Fruit fly (Drosophila melanogaster) whole organism, prepupa: ENCODE measurements around the gene nxf4.

Source experiments
- Blimp-1 ChIP-seq: fragments of 200-800 bp; sonication (Bioruptor generic); optimal IDR thresholded peaks from 3 replicates; lab custom pipeline; 2017; ENCODE audit warnings: missing biosample characterization, missing genetic modification characterization, mild to moderate bottlenecking, moderate library complexity, missing genetic modification reagents
- CG10631 ChIP-seq: fragments of 200-800 bp; sonication (Bioruptor generic); optimal IDR thresholded peaks from 2 replicates; lab custom pipeline; 2016; ENCODE audit warnings: missing biosample characterization, missing genetic modification characterization
- CG10669 ChIP-seq: fragments of 200-800 bp; sonication (Bioruptor generic); optimal IDR thresholded peaks from 3 replicates; lab custom pipeline; 2018; ENCODE audit warnings: missing biosample characterization, mild to moderate bottlenecking, missing genetic modification characterization, moderate library complexity
- CG11762 ChIP-seq: fragments of 200-800 bp; sonication (Bioruptor generic); optimal IDR thresholded peaks from 3 replicates; lab custom pipeline; 2016; ENCODE audit warnings: missing biosample characterization, missing genetic modification characterization; ENCODE audit not compliant: insufficient read depth
- CG11902 ChIP-seq: fragments of 200-800 bp; sonication (Bioruptor generic); optimal IDR thresholded peaks from 3 replicates; lab custom pipeline; 2016; ENCODE audit warnings: missing biosample characterization, missing genetic modification characterization
- CG15336 ChIP-seq: fragments of 200-800 bp; sonication (Bioruptor generic); IDR thresholded peaks from 2 replicates; pipeline ENCODE4 v1.3.6; 2022; ENCODE audit warnings: missing biosample characterization, missing genetic modification characterization
- CG1621 ChIP-seq: fragments of 200-800 bp; sonication (Bioruptor generic); optimal IDR thresholded peaks from 3 replicates; lab custom pipeline; 2018; ENCODE audit warnings: missing biosample characterization, mild to moderate bottlenecking, missing genetic modification characterization
- CG16779 ChIP-seq: fragments of 200-800 bp; sonication (Bioruptor generic); optimal IDR thresholded peaks from 3 replicates; lab custom pipeline; 2017; ENCODE audit warnings: missing biosample characterization, mild to moderate bottlenecking, missing genetic modification characterization
- CG3032 ChIP-seq: fragments of 200-800 bp; optimal IDR thresholded peaks from 2 replicates; lab custom pipeline; 2019; ENCODE audit warnings: missing biosample characterization, mild to moderate bottlenecking, missing genetic modification characterization, moderate library complexity
- CG31627 ChIP-seq: fragments of 200-800 bp; sonication (Bioruptor generic); optimal IDR thresholded peaks from 3 replicates; lab custom pipeline; 2016; ENCODE audit warnings: missing biosample characterization, missing genetic modification characterization
- CG32006 ChIP-seq: fragments of 200-800 bp; sonication (Bioruptor generic); optimal IDR thresholded peaks from 3 replicates; lab custom pipeline; 2017; ENCODE audit warnings: missing biosample characterization, mild to moderate bottlenecking, missing genetic modification characterization
- CG34406 ChIP-seq: fragments of 200-800 bp; sonication (Bioruptor generic); optimal IDR thresholded peaks from 3 replicates; lab custom pipeline; 2016; ENCODE audit warnings: missing biosample characterization, missing genetic modification characterization
- CG3919 ChIP-seq: fragments of 200-800 bp; sonication (Bioruptor generic); optimal IDR thresholded peaks from 3 replicates; lab custom pipeline; 2016; ENCODE audit warnings: missing biosample characterization, missing genetic modification characterization
- CG4318 ChIP-seq: fragments of 200-800 bp; sonication (Bioruptor generic); optimal IDR thresholded peaks from 3 replicates; lab custom pipeline; 2017; ENCODE audit warnings: missing biosample characterization, mild to moderate bottlenecking, missing genetic modification characterization
- CG6163 ChIP-seq: fragments of 200-800 bp; sonication (Bioruptor generic); IDR thresholded peaks from 3 replicates; pipeline ENCODE4 v1.3.6; 2022; ENCODE audit warnings: missing biosample characterization, missing genetic modification characterization
- CG6276 ChIP-seq: fragments of 200-800 bp; sonication (Bioruptor generic); optimal IDR thresholded peaks from 2 replicates; lab custom pipeline; 2017; ENCODE audit warnings: missing biosample characterization, mild to moderate bottlenecking, missing genetic modification characterization
- CG6808 ChIP-seq: fragments of 200-800 bp; sonication (Bioruptor generic); optimal IDR thresholded peaks from 3 replicates; lab custom pipeline; 2017; ENCODE audit warnings: missing biosample characterization, missing genetic modification characterization, mild to moderate bottlenecking, moderate library complexity, missing genetic modification reagents
- CG6854 ChIP-seq: fragments of 200-800 bp; sonication (Bioruptor generic); optimal IDR thresholded peaks from 2 replicates; lab custom pipeline; 2017; ENCODE audit warnings: missing biosample characterization, mild to moderate bottlenecking, missing genetic modification characterization
- CG7368 ChIP-seq: fragments of 200-800 bp; sonication (Bioruptor generic); optimal IDR thresholded peaks from 3 replicates; lab custom pipeline; 2016; ENCODE audit warnings: missing biosample characterization, missing genetic modification characterization
- CG8119 ChIP-seq: fragments of 200-800 bp; sonication (Bioruptor generic); IDR thresholded peaks from 3 replicates; pipeline ENCODE4 v1.3.6; 2022; ENCODE audit warnings: missing biosample characterization, missing genetic modification characterization
- CG8319 ChIP-seq: fragments of 200-800 bp; sonication (Bioruptor generic); optimal IDR thresholded peaks from 3 replicates; lab custom pipeline; 2016; ENCODE audit warnings: missing biosample characterization, missing genetic modification characterization
- CG9139 ChIP-seq: fragments of 200-800 bp; sonication (Bioruptor generic); optimal IDR thresholded peaks from 3 replicates; lab custom pipeline; 2017; ENCODE audit warnings: missing biosample characterization, mild to moderate bottlenecking, missing genetic modification characterization
- Eip78C ChIP-seq: fragments of 200-800 bp; sonication (Bioruptor generic); peaks from one replicate; lab custom pipeline; 2016; ENCODE audit warnings: missing biosample characterization, missing genetic modification characterization
- Eip93F ChIP-seq: fragments of 200-800 bp; sonication (Bioruptor generic); optimal IDR thresholded peaks from 2 replicates; lab custom pipeline; 2016; ENCODE audit warnings: missing biosample characterization, mild to moderate bottlenecking, missing genetic modification characterization
- Ets21C ChIP-seq: fragments of 200-800 bp; sonication (Bioruptor generic); optimal IDR thresholded peaks from 3 replicates; lab custom pipeline; 2016; ENCODE audit warnings: missing biosample characterization, missing genetic modification characterization
- Ets96B ChIP-seq: fragments of 200-800 bp; optimal IDR thresholded peaks from 2 replicates; lab custom pipeline; 2019; ENCODE audit warnings: missing biosample characterization, mild to moderate bottlenecking, missing genetic modification characterization, moderate library complexity
- Gug ChIP-seq: fragments of 200-800 bp; sonication (Bioruptor generic); IDR thresholded peaks from 2 replicates; pipeline ENCODE4 v1.3.6; 2022; ENCODE audit warnings: missing biosample characterization, missing genetic modification characterization
- Hr38 ChIP-seq: sonication (Bioruptor generic); optimal IDR thresholded peaks from 2 replicates; lab custom pipeline; 2016; ENCODE audit warnings: missing biosample characterization, missing genetic modification characterization
- Hr39 ChIP-seq: fragments of 200-800 bp; sonication (Bioruptor generic); optimal IDR thresholded peaks from 2 replicates; lab custom pipeline; 2016; ENCODE audit warnings: missing biosample characterization, missing genetic modification characterization
- Hr4 ChIP-seq: fragments of 200-800 bp; sonication (Bioruptor generic); optimal IDR thresholded peaks from 3 replicates; lab custom pipeline; 2016; ENCODE audit warnings: missing biosample characterization, missing genetic modification characterization
- Met ChIP-seq: fragments of 200-800 bp; sonication (Bioruptor generic); optimal IDR thresholded peaks from 3 replicates; lab custom pipeline; 2016; ENCODE audit warnings: missing biosample characterization, missing genetic modification characterization
- Smox ChIP-seq: fragments of 200-800 bp; sonication (Bioruptor generic); optimal IDR thresholded peaks from 3 replicates; lab custom pipeline; 2016; ENCODE audit warnings: missing biosample characterization, missing genetic modification characterization
- Sox102F ChIP-seq: fragments of 200-800 bp; sonication (Bioruptor generic); optimal IDR thresholded peaks from 2 replicates; lab custom pipeline; 2016; ENCODE audit warnings: missing biosample characterization, mild to moderate bottlenecking, missing genetic modification characterization
- Sox15 ChIP-seq: fragments of 200-800 bp; sonication (Bioruptor generic); optimal IDR thresholded peaks from 3 replicates; lab custom pipeline; 2016; ENCODE audit warnings: missing biosample characterization, missing genetic modification characterization
- acj6 ChIP-seq: fragments of 200-800 bp; sonication (Bioruptor generic); optimal IDR thresholded peaks from 3 replicates; lab custom pipeline; 2016; ENCODE audit warnings: missing biosample characterization, missing genetic modification characterization
- dac ChIP-seq: fragments of 200-800 bp; sonication (Bioruptor generic); optimal IDR thresholded peaks from 2 replicates; lab custom pipeline; 2017; ENCODE audit warnings: missing biosample characterization, mild to moderate bottlenecking, missing genetic modification characterization
- esn ChIP-seq: fragments of 200-800 bp; sonication (Bioruptor generic); optimal IDR thresholded peaks from 2 replicates; lab custom pipeline; 2016; ENCODE audit warnings: missing biosample characterization, mild to moderate bottlenecking, missing genetic modification characterization, moderate library complexity
- fd59A ChIP-seq: fragments of 200-800 bp; sonication (Bioruptor generic); optimal IDR thresholded peaks from 2 replicates; lab custom pipeline; 2017; ENCODE audit warnings: missing biosample characterization, mild to moderate bottlenecking, missing genetic modification characterization, missing genetic modification reagents
- fd85E ChIP-seq: fragments of 200-800 bp; sonication (Bioruptor generic); optimal IDR thresholded peaks from 3 replicates; lab custom pipeline; 2016; ENCODE audit warnings: missing biosample characterization, missing genetic modification characterization
- fkh ChIP-seq: fragments of 200-800 bp; sonication (Bioruptor generic); optimal IDR thresholded peaks from 3 replicates; lab custom pipeline; 2017; ENCODE audit warnings: missing biosample characterization, mild to moderate bottlenecking, missing genetic modification characterization, moderate library complexity
- lz ChIP-seq: fragments of 200-800 bp; sonication (Bioruptor generic); optimal IDR thresholded peaks from 3 replicates; lab custom pipeline; 2016; ENCODE audit warnings: missing biosample characterization, missing genetic modification characterization
- net ChIP-seq: fragments of 200-800 bp; sonication (Bioruptor generic); optimal IDR thresholded peaks from 3 replicates; lab custom pipeline; 2016; ENCODE audit warnings: missing biosample characterization, missing genetic modification characterization
- pdm3 ChIP-seq: fragments of 200-800 bp; sonication (Bioruptor generic); optimal IDR thresholded peaks from 3 replicates; lab custom pipeline; 2016; ENCODE audit warnings: missing biosample characterization, missing genetic modification characterization
- salr ChIP-seq, 2 experiments: fragments of 200-800 bp; sonication (Bioruptor generic); optimal IDR thresholded peaks; 3 replicates each; lab custom pipeline; 2016 to 2018; ENCODE audit warnings: missing biosample characterization in 2 of 2, missing genetic modification characterization in 2 of 2, mild to moderate bottlenecking in 1 of 2
- spab ChIP-seq: fragments of 200-800 bp; sonication (Bioruptor generic); optimal IDR thresholded peaks from 2 replicates; lab custom pipeline; 2017; ENCODE audit warnings: missing biosample characterization, mild to moderate bottlenecking, missing genetic modification characterization, missing genetic modification reagents
- ss ChIP-seq, 2 experiments: fragments of 200-800 bp; sonication (Bioruptor generic); optimal IDR thresholded peaks; 2 replicates in 1 of 2; 3 replicates in 1 of 2; lab custom pipeline; 2017 to 2018; ENCODE audit warnings: mild to moderate bottlenecking in 2 of 2, missing biosample characterization in 2 of 2, missing genetic modification characterization in 2 of 2, moderate library complexity in 1 of 2
- svp ChIP-seq: fragments of 200-800 bp; sonication (Bioruptor generic); peaks from one replicate; lab custom pipeline; 2016; ENCODE audit warnings: missing biosample characterization, missing genetic modification characterization
- topi ChIP-seq: fragments of 200-800 bp; sonication (Bioruptor generic); optimal IDR thresholded peaks from 3 replicates; lab custom pipeline; 2016; ENCODE audit warnings: missing biosample characterization, missing genetic modification characterization
- vri ChIP-seq: fragments of 200-800 bp; sonication (Bioruptor generic); optimal IDR thresholded peaks from 3 replicates; lab custom pipeline; 2016; ENCODE audit warnings: missing biosample characterization, mild to moderate bottlenecking, missing genetic modification characterization

Gene nxf4

DNA sequence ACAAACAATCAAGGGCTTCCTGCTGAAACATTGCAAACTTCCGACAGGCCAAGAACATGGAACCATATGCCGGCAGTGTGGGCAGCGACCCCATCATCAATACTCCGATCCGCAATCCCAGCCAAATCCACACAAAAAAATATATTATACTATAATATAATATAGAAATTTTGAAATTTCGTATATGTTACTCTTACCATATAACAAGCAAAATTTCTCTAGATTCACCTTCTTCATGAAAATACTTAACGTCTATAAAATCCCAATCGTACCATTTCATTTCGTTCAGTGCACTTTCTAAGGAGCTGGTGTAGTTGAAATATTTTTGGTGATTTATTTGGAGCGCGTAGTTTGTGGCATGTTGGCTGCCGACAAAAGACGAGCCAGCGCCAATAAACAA lies 11.9 kb upstream of the nxf4 start:
- peak; percentile 28 for TF ChIP-seq vri (GFP tag; lab: Kevin White, UChicago)
- TF ChIP-seq Eip78C (GFP tag; lab: Kevin White, UChicago): peak; percentile 48
- no peak for TF ChIP-seq CG11902 (GFP tag; lab: Kevin White, UChicago)
- peak; percentile 0 for TF ChIP-seq CG10631 (GFP tag; lab: Kevin White, UChicago)
- no peak for TF ChIP-seq CG1621 (tag; lab: Kevin White, UChicago)
- TF ChIP-seq esn (GFP tag; lab: Kevin White, UChicago): peak; percentile 22
- TF ChIP-seq svp (GFP tag; lab: Kevin White, UChicago): peak; percentile 26

DNA sequence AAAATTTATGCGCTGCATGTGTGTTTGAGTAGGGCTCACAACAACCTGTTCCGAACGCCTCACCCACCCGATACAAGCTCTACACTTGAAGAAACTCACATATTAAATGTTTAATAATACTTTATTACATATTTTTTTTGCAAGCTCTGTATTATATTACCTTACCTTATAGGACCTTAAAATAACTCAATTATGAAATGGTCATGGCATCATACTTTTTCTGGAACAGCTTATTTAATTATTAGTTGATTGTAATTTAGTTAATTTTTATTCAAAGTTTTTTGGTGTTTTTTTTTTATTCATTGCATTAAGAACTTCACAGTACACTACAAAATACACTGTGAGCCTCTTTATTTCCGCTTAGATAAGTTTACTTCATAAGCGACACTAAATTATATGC lies 10.1 kb upstream of the nxf4 start:
- TF ChIP-seq Hr39 (GFP tag; lab: Kevin White, UChicago) (no peak), CG6854 (GFP tag; lab: Kevin White, UChicago) (no peak), CG3919 (GFP tag; lab: Kevin White, UChicago) (peak; percentile 45), Blimp-1 (no peak), Hr38 (GFP tag; lab: Kevin White, UChicago) (no peak), Eip93F (no peak), CG10669 (GFP tag; lab: Kevin White, UChicago) (peak; percentile 40), salr (GFP tag; optimal IDR thresholded peaks at IDR 0.05; lab: Kevin White, UChicago) (peak in 1 of 2 experiments; percentile 7), CG7368 (GFP tag; lab: Kevin White, UChicago) (no peak), Eip78C (GFP tag; lab: Kevin White, UChicago) (peak; percentile 90), Sox15 (GFP tag; lab: Kevin White, UChicago) (no peak), CG6808 (GFP tag; lab: Kevin White, UChicago) (peak; percentile 28), CG32006 (GFP tag; lab: Kevin White, UChicago) (peak; percentile 19), Smox (GFP tag; lab: Kevin White, UChicago) (peak; percentile 45), Met (GFP tag; lab: Kevin White, UChicago) (peak; percentile 55), CG6163 (0 out of 3 replicates have a peak, but pooled peaks have one; percentile 13), lz (GFP tag; lab: Kevin White, UChicago) (peak; percentile 18), acj6 (GFP tag; lab: Kevin White, UChicago) (peak; percentile 56), ss (GFP tag; optimal IDR thresholded peaks at IDR 0.05; lab: Kevin White, UChicago) (peak in 1 of 2 experiments; percentile 52), Gug (GFP tag; lab: Robert Waterston, UW) (no peak), CG1621 (tag; lab: Kevin White, UChicago) (no peak), CG10631 (GFP tag; lab: Kevin White, UChicago) (peak; percentile 52), CG11902 (GFP tag; lab: Kevin White, UChicago) (no peak), CG15336 (GFP tag; lab: Robert Waterston, UW) (0 out of 2 replicates have a peak, but pooled peaks have one; percentile 19), CG4318 (GFP tag; lab: Kevin White, UChicago) (no peak), CG6276 (GFP tag; lab: Kevin White, UChicago) (no peak), vri (GFP tag; lab: Kevin White, UChicago) (peak; percentile 12), CG16779 (tag; lab: Kevin White, UChicago) (no peak), CG8319 (GFP tag; lab: Kevin White, UChicago) (no peak), fkh (GFP tag; lab: Kevin White, UChicago) (no peak), topi (GFP tag; lab: Kevin White, UChicago) (peak; percentile 58), fd85E (no peak), net (no peak), fd59A (peak; percentile 4), CG9139 (no peak), CG3032 (peak; percentile 64), Hr4 (GFP tag; lab: Kevin White, UChicago) (no peak), dac (GFP tag; lab: Kevin White, UChicago) (no peak), CG34406 (GFP tag; lab: Kevin White, UChicago) (peak; percentile 62), Ets21C (GFP tag; lab: Kevin White, UChicago) (no peak), CG11762 (GFP tag; lab: Kevin White, UChicago) (peak; percentile 13), Ets96B (tag; lab: Kevin White, UChicago) (peak; percentile 57), pdm3 (GFP tag; lab: Kevin White, UChicago) (peak; percentile 20), CG31627 (peak; percentile 10), CG8119 (GFP tag; lab: Robert Waterston, UW) (peak; percentile 35; the same call in 1 of the 3 replicates), spab (GFP tag; lab: Kevin White, UChicago) (peak; percentile 31), Sox102F (GFP tag; lab: Kevin White, UChicago) (peak; percentile 26)
